Worm (Caenorhabditis elegans): Measurements from ENCODE around the gene F25E2.2.

Gene F25E2.2

ce11 chrX:806515-806914 is 4.1 kb downstream of the F25E2.2 start (continued):
- TF ChIP-seq ztf-22 (GFP tag; optimal IDR thresholded peaks at IDR 0.05) (peak; percentile 93), K11D2.4 (GFP tag; IDR thresholded peaks at IDR 0.05) (peak; percentile 98), repo-1 (tag; optimal IDR thresholded peaks at IDR 0.05) (peak; percentile 98), ccch-3 (GFP tag; optimal IDR thresholded peaks at IDR 0.05) (peak; percentile 68), mel-28 (tag; optimal IDR thresholded peaks at IDR 0.05; ENCODE audit: borderline replicate concordance) (peak; percentile 70), snpc-3.4 (tag; optimal IDR thresholded peaks at IDR 0.05) (peak; percentile 40), F57C9.4 (tag; optimal IDR thresholded peaks at IDR 0.05) (peak; percentile 88), ztf-6 (GFP tag; IDR thresholded peaks at IDR 0.05) (peak; percentile 94), nhr-80 (tag; optimal IDR thresholded peaks at IDR 0.05) (peak; percentile 97), nfya-2 (GFP tag; IDR thresholded peaks at IDR 0.05) (no peak)

ce11 chrX:802478-802877 is 8.1 kb downstream of the F25E2.2 start, which contains the start of gene gtr-1:
Gene gtr-1, plus strand, starts transcription at chrX:802778.
- TF ChIP-seq ztf-26 (tag; optimal IDR thresholded peaks at IDR 0.05) (no peak), F55B11.4 (tag; optimal IDR thresholded peaks at IDR 0.05; ENCODE audit: borderline replicate concordance, insufficient read depth) (no peak), chd-7 (tag; optimal IDR thresholded peaks at IDR 0.05) (no peak), zfh-2 (GFP tag; conservative IDR thresholded peaks at IDR 0.05) (no peak), hlh-12 (tag; optimal IDR thresholded peaks at IDR 0.05) (no peak), Y56A3A.18 (GFP tag; IDR thresholded peaks at IDR 0.05) (no peak), ceh-58 (GFP tag; IDR thresholded peaks at IDR 0.05) (no peak), F23B12.7 (tag; optimal IDR thresholded peaks at IDR 0.05; ENCODE audit: insufficient read depth) (no peak), pha-4 (tag; optimal IDR thresholded peaks at IDR 0.05) (no peak), Y79H2A.3 (GFP tag; conservative IDR thresholded peaks at IDR 0.05) (no peak), Y53G8AR.9 (GFP tag; conservative IDR thresholded peaks at IDR 0.05) (no peak), B0336.3 (GFP tag; IDR thresholded peaks at IDR 0.05) (no peak), athp-1 (tag; optimal IDR thresholded peaks at IDR 0.05) (no peak), Y95B8A.8 (GFP tag; IDR thresholded peaks at IDR 0.05) (no peak), nfya-1 (tag; optimal IDR thresholded peaks at IDR 0.05; ENCODE audit: borderline replicate concordance, insufficient read depth) (no peak)

- no peak for TF ChIP-seq ztf-28 (GFP tag; IDR thresholded peaks at IDR 0.05)
- no peak for TF ChIP-seq ztf-26 (tag; optimal IDR thresholded peaks at IDR 0.05)
- TF ChIP-seq attf-6 (GFP tag; IDR thresholded peaks at IDR 0.05), result no peak
- no peak for TF ChIP-seq repo-1 (tag; optimal IDR thresholded peaks at IDR 0.05)
- TF ChIP-seq Y95B8A.8 (GFP tag; IDR thresholded peaks at IDR 0.05), result no peak
- TF ChIP-seq ztf-22 (GFP tag; optimal IDR thresholded peaks at IDR 0.05), result no peak
- no peak for TF ChIP-seq hmg-1.2 (GFP tag; IDR thresholded peaks at IDR 0.05)
- no peak for TF ChIP-seq Y79H2A.3 (GFP tag; conservative IDR thresholded peaks at IDR 0.05)
- no peak for TF ChIP-seq ztf-3 (GFP tag; optimal IDR thresholded peaks at IDR 0.05)
- TF ChIP-seq bed-2 (GFP tag; IDR thresholded peaks at IDR 0.05), result no peak
- no peak for TF ChIP-seq rcor-1 (GFP tag; IDR thresholded peaks at IDR 0.05)
- no peak for TF ChIP-seq ceh-40 (GFP tag; IDR thresholded peaks at IDR 0.05)
- TF ChIP-seq lir-1 (GFP tag; conservative IDR thresholded peaks at IDR 0.05), result no peak
- TF ChIP-seq D2030.7 (GFP tag; IDR thresholded peaks at IDR 0.05), result no peak
- TF ChIP-seq mcd-1 (GFP tag; IDR thresholded peaks at IDR 0.05), result no peak
- no peak for TF ChIP-seq nfya-2 (GFP tag; IDR thresholded peaks at IDR 0.05)
Measured at ce11 chrX:790593-790992, 20.0 kb downstream of the F25E2.2 start.

- TF ChIP-seq hrde-1 (tag; optimal IDR thresholded peaks at IDR 0.05; ENCODE audit: borderline replicate concordance), result no peak
- no peak for TF ChIP-seq ceh-91 (GFP tag; IDR thresholded peaks at IDR 0.05)
- TF ChIP-seq hmg-20 (GFP tag; IDR thresholded peaks at IDR 0.05), result no peak
- TF ChIP-seq fkh-3 (tag; optimal IDR thresholded peaks at IDR 0.05), result no peak
- no peak for TF ChIP-seq nhr-80 (tag; optimal IDR thresholded peaks at IDR 0.05)
- TF ChIP-seq D2030.7 (GFP tag; IDR thresholded peaks at IDR 0.05), result no peak
- no peak for TF ChIP-seq F49E8.2 (tag; optimal IDR thresholded peaks at IDR 0.05; ENCODE audit: insufficient read depth)
- TF ChIP-seq Y53G8AR.9 (GFP tag; conservative IDR thresholded peaks at IDR 0.05), result no peak
- no peak for TF ChIP-seq F10E7.11 (tag; optimal IDR thresholded peaks at IDR 0.05)
- TF ChIP-seq Y67H2A.10 (GFP tag; conservative IDR thresholded peaks at IDR 0.05), result no peak
- TF ChIP-seq Y56A3A.18 (GFP tag; IDR thresholded peaks at IDR 0.05), result no peak
- no peak for TF ChIP-seq attf-3 (GFP tag; conservative IDR thresholded peaks at IDR 0.05)
- TF ChIP-seq nfya-2 (GFP tag; IDR thresholded peaks at IDR 0.05), result no peak
- TF ChIP-seq lsl-1 (GFP tag; optimal IDR thresholded peaks at IDR 0.05), result no peak
- no peak for TF ChIP-seq dox-1 (GFP tag; IDR thresholded peaks at IDR 0.05)
Measured at ce11 chrX:789848-790247, 20.7 kb downstream of the F25E2.2 start.

Data from whole organism, young adult.